Worm (Caenorhabditis elegans) whole organism, L3 larva: ENCODE data around the gene mtm-9.

Experiments
- R02D3.7 ChIP-seq: fragments of 150-350 bp; optimal IDR thresholded peaks from 2 replicates; lab custom pipeline; 2014; ENCODE audit warnings: missing biosample characterization, missing genetic modification characterization
- ZK546.5 ChIP-seq: sonication (generic microtip); optimal IDR thresholded peaks from 2 replicates; lab custom pipeline; 2017; ENCODE audit warnings: missing biosample characterization, missing genetic modification characterization
- aly-2 ChIP-seq: fragments of 150-350 bp; optimal IDR thresholded peaks from 2 replicates; lab custom pipeline; 2014; ENCODE audit warnings: missing biosample characterization, missing genetic modification characterization
- ama-1 ChIP-seq: fragments of 150-350 bp; optimal IDR thresholded peaks from 2 replicates; lab custom pipeline; 2018
- ceh-28 ChIP-seq: fragments of 150-350 bp; optimal IDR thresholded peaks from 2 replicates; lab custom pipeline; 2014; ENCODE audit warnings: missing biosample characterization, missing genetic modification reagents, missing genetic modification characterization
- ceh-82 ChIP-seq: fragments of 150-350 bp; optimal IDR thresholded peaks from 2 replicates; lab custom pipeline; 2014; ENCODE audit warnings: missing biosample characterization, missing genetic modification characterization
- ceh-9 ChIP-seq: sonication (generic microtip); optimal IDR thresholded peaks from 2 replicates; lab custom pipeline; 2018; ENCODE audit warnings: missing biosample characterization, missing genetic modification characterization
- daf-12 ChIP-seq: fragments of 150-350 bp; optimal IDR thresholded peaks from 2 replicates; lab custom pipeline; 2014; ENCODE audit warnings: missing biosample characterization, missing genetic modification reagents, missing genetic modification characterization
- egl-27 ChIP-seq: sonication (generic microtip); optimal IDR thresholded peaks from 4 replicates; lab custom pipeline; 2017; ENCODE audit warnings: missing biosample characterization, missing genetic modification reagents, missing genetic modification characterization
- egl-5 ChIP-seq: fragments of 150-350 bp; optimal IDR thresholded peaks from 2 replicates; lab custom pipeline; 2017; ENCODE audit warnings: missing biosample characterization, missing genetic modification reagents, missing genetic modification characterization, inconsistent platforms
- elt-2 ChIP-seq: sonication (generic microtip); optimal IDR thresholded peaks from 2 replicates; lab custom pipeline; 2016; ENCODE audit warnings: missing genetic modification reagents, mild to moderate bottlenecking, missing genetic modification characterization, missing compliant biosample characterization
- eor-1 ChIP-seq, 2 experiments: fragments of 150-350 bp; optimal IDR thresholded peaks; 2 replicates each; lab custom pipeline; 2014 to 2018; ENCODE audit warnings: missing biosample characterization in 2 of 2, missing genetic modification characterization in 2 of 2
- fkh-10 ChIP-seq: sonication (generic microtip); optimal IDR thresholded peaks from 2 replicates; lab custom pipeline; 2017; ENCODE audit warnings: missing biosample characterization, missing genetic modification reagents, missing genetic modification characterization
- fos-1 ChIP-seq: fragments of 150-350 bp; optimal IDR thresholded peaks from 2 replicates; lab custom pipeline; 2014; ENCODE audit warnings: missing biosample characterization, missing genetic modification characterization
- jun-1 ChIP-seq: fragments of 150-350 bp; optimal IDR thresholded peaks from 2 replicates; lab custom pipeline; 2014; ENCODE audit warnings: missing biosample characterization, missing genetic modification reagents, missing genetic modification characterization
- lin-15B ChIP-seq: fragments of 150-350 bp; optimal IDR thresholded peaks from 2 replicates; lab custom pipeline; 2014; ENCODE audit warnings: missing biosample characterization, missing genetic modification characterization
- lin-39 ChIP-seq: fragments of 150-350 bp; optimal IDR thresholded peaks from 2 replicates; lab custom pipeline; 2018; ENCODE audit warnings: missing biosample characterization, missing genetic modification reagents, missing genetic modification characterization
- lsy-12 ChIP-seq: sonication (generic microtip); optimal IDR thresholded peaks from 2 replicates; lab custom pipeline; 2016; ENCODE audit warnings: mild to moderate bottlenecking, missing genetic modification characterization, missing compliant biosample characterization
- mdl-1 ChIP-seq: fragments of 150-350 bp; optimal IDR thresholded peaks from 2 replicates; lab custom pipeline; 2014; ENCODE audit warnings: missing biosample characterization, missing genetic modification characterization
- mml-1 ChIP-seq: fragments of 150-350 bp; sonication (generic microtip); optimal IDR thresholded peaks from 3 replicates; lab custom pipeline; 2014; ENCODE audit warnings: missing biosample characterization, missing genetic modification characterization
- nhr-11 ChIP-seq: fragments of 150-350 bp; optimal IDR thresholded peaks from 2 replicates; lab custom pipeline; 2014; ENCODE audit warnings: missing biosample characterization, missing genetic modification characterization
- nhr-12 ChIP-seq: fragments of 150-350 bp; optimal IDR thresholded peaks from 2 replicates; lab custom pipeline; 2014; ENCODE audit warnings: missing biosample characterization, missing genetic modification characterization
- nhr-23 ChIP-seq: fragments of 150-350 bp; optimal IDR thresholded peaks from 2 replicates; lab custom pipeline; 2014; ENCODE audit warnings: missing biosample characterization, missing genetic modification reagents, missing genetic modification characterization
- nhr-237 ChIP-seq: fragments of 150-350 bp; optimal IDR thresholded peaks from 2 replicates; lab custom pipeline; 2014; ENCODE audit warnings: missing biosample characterization, missing genetic modification characterization
- nhr-25 ChIP-seq: sonication (generic microtip); optimal IDR thresholded peaks from 2 replicates; lab custom pipeline; 2017; ENCODE audit warnings: missing biosample characterization, missing genetic modification characterization
- nhr-67 ChIP-seq: fragments of 150-350 bp; optimal IDR thresholded peaks from 2 replicates; lab custom pipeline; 2014; ENCODE audit warnings: missing biosample characterization, missing genetic modification characterization
- nhr-76 ChIP-seq: fragments of 150-350 bp; sonication (generic microtip); optimal IDR thresholded peaks from 5 replicates; lab custom pipeline; 2014; ENCODE audit warnings: missing biosample characterization, missing genetic modification characterization
- nhr-77 ChIP-seq: fragments of 150-350 bp; optimal IDR thresholded peaks from 2 replicates; lab custom pipeline; 2014; ENCODE audit warnings: missing biosample characterization, missing genetic modification characterization
- pha-4 ChIP-seq: fragments of 150-350 bp; optimal IDR thresholded peaks from 2 replicates; lab custom pipeline; 2014; ENCODE audit warnings: missing biosample characterization, missing genetic modification reagents, missing genetic modification characterization
- pqm-1 ChIP-seq: fragments of 150-350 bp; optimal IDR thresholded peaks from 2 replicates; lab custom pipeline; 2017; ENCODE audit warnings: missing biosample characterization, missing genetic modification characterization, inconsistent platforms
- skn-1 ChIP-seq: fragments of 150-350 bp; optimal IDR thresholded peaks from 2 replicates; lab custom pipeline; 2014; ENCODE audit warnings: missing biosample characterization, missing genetic modification characterization
- snpc-4 ChIP-seq: fragments of 150-350 bp; optimal IDR thresholded peaks from 2 replicates; lab custom pipeline; 2014; ENCODE audit warnings: missing biosample characterization, missing genetic modification characterization
- tbx-2 ChIP-seq: sonication (generic microtip); optimal IDR thresholded peaks from 2 replicates; lab custom pipeline; 2016; ENCODE audit warnings: mild to moderate bottlenecking, missing genetic modification characterization, missing compliant biosample characterization
- unc-39 ChIP-seq: sonication (generic microtip); optimal IDR thresholded peaks from 4 replicates; lab custom pipeline; 2017; ENCODE audit warnings: missing biosample characterization, missing genetic modification characterization
- unc-62 ChIP-seq: fragments of 150-350 bp; sonication (generic microtip); optimal IDR thresholded peaks from 4 replicates; lab custom pipeline; 2014; ENCODE audit warnings: missing biosample characterization, missing genetic modification reagents, missing genetic modification characterization
- zag-1 ChIP-seq: fragments of 150-350 bp; optimal IDR thresholded peaks from 2 replicates; lab custom pipeline; 2014; ENCODE audit warnings: missing biosample characterization, missing genetic modification characterization
- ztf-4 ChIP-seq: fragments of 150-350 bp; optimal IDR thresholded peaks from 2 replicates; lab custom pipeline; 2014; ENCODE audit warnings: missing biosample characterization, missing genetic modification characterization

Gene mtm-9

ce11 chrV:3773618-3774017, 30.2 kb downstream of the mtm-9 start:
- TF ChIP-seq nhr-76 (tag; lab: Kevin White, UChicago) (no peak), nhr-77 (no peak), ztf-4 (tag; lab: Kevin White, UChicago) (no peak), nhr-23 (no peak), nhr-12 (tag; lab: Kevin White, UChicago) (no peak), eor-1 (tag; optimal IDR thresholded peaks at IDR 0.05; lab: Kevin White, UChicago) (no peak), fos-1 (tag; lab: Kevin White, UChicago) (no peak), jun-1 (tag; lab: Kevin White, UChicago) (no peak), fkh-10 (GFP tag; lab: Kevin White, UChicago) (no peak), nhr-25 (tag; lab: Kevin White, UChicago) (no peak), mdl-1 (no peak), pqm-1 (tag; lab: Kevin White, UChicago) (no peak), pha-4 (tag; lab: Kevin White, UChicago) (no peak), ceh-28 (tag; lab: Kevin White, UChicago) (no peak), egl-27 (tag; lab: Kevin White, UChicago) (no peak), lin-39 (no peak), unc-39 (tag; lab: Kevin White, UChicago) (no peak), ZK546.5 (tag; lab: Kevin White, UChicago) (no peak), tbx-2 (tag; lab: Kevin White, UChicago) (no peak), ceh-9 (no peak)

DNA sequence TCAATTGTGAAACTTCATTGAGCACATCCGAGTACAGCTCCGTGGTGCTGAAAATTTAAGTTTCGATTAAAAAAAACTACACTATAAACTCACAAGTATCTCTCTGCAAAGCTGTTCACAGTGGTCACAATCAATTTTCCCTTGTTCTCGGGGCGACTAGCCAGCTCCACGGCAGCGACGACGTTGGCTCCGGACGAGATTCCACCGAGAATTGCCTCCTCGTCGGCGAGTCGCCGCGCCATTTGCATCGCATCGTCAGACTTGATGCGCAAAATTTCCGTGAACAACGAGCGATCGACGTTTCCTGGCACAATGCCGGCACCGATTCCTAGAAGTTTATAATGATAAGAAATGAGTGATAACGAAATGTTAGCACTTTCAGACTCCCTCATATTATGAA, 31.3 kb downstream of the mtm-9 start:
- peak; percentile 19 for TF ChIP-seq elt-2
- no peak for TF ChIP-seq nhr-12 (tag; lab: Kevin White, UChicago)
- TF ChIP-seq nhr-237 (tag; lab: Kevin White, UChicago): no peak
- no peak for TF ChIP-seq R02D3.7 (tag; lab: Kevin White, UChicago)
- no peak for TF ChIP-seq mml-1 (tag; lab: Kevin White, UChicago)
- TF ChIP-seq ceh-9: no peak
- TF ChIP-seq skn-1: no peak
- no peak for TF ChIP-seq snpc-4 (tag; lab: Kevin White, UChicago)
- no peak for TF ChIP-seq nhr-11 (tag; lab: Kevin White, UChicago)
- no peak for TF ChIP-seq daf-12 (tag; lab: Kevin White, UChicago)
- no peak for TF ChIP-seq nhr-67 (tag; lab: Kevin White, UChicago)
- TF ChIP-seq fkh-10 (GFP tag; lab: Kevin White, UChicago): no peak
- TF ChIP-seq ceh-82 (tag; lab: Kevin White, UChicago): no peak
- TF ChIP-seq pha-4 (tag; lab: Kevin White, UChicago): no peak
- peak; percentile 14 for TF ChIP-seq pqm-1 (tag; lab: Kevin White, UChicago)
- no peak for TF ChIP-seq zag-1
- no peak for TF ChIP-seq tbx-2 (tag; lab: Kevin White, UChicago)
- TF ChIP-seq egl-5 (tag; lab: Kevin White, UChicago): no peak
- no peak for TF ChIP-seq ZK546.5 (tag; lab: Kevin White, UChicago)
- TF ChIP-seq ama-1 (lab: Kevin White, UChicago): peak; percentile 78
- TF ChIP-seq mdl-1: no peak
- TF ChIP-seq jun-1 (tag; lab: Kevin White, UChicago): no peak

DNA sequence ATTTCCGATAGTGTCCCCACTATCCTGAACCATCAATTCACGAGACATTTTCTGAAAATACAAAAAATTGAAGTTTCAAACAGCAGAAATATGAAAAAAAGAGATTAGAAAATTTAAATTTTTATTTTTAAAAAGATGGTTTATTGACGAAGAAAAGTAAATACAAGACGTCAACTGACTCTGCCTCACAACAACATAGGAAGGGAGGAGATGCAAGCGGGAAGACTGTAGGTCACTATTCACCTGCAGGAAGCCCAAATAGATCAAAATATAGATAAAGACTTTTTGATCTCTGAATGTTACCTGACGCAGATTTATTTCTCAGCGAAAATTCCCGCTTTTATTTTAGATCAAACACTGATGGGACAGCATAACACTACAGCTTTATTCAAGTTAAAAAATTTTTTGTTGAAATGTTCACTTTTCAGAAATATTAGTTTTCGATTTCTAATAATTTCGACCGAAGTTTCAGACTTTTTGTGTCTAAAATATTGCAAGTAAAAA, 32.8 kb downstream of the mtm-9 start, which contains the start of gene cysl-3:
cysl-3 (minus strand) TSS at position 51 of the 504 bp plus-strand sequence.
- TF ChIP-seq ceh-28 (tag; lab: Kevin White, UChicago) (no peak), lin-39 (no peak), ceh-82 (tag; lab: Kevin White, UChicago) (no peak), snpc-4 (tag; lab: Kevin White, UChicago) (no peak), fos-1 (tag; lab: Kevin White, UChicago) (no peak), aly-2 (tag; lab: Kevin White, UChicago) (no peak), ceh-9 (no peak), lsy-12 (no peak), nhr-25 (tag; lab: Kevin White, UChicago) (no peak), mdl-1 (no peak), nhr-11 (tag; lab: Kevin White, UChicago) (no peak), nhr-67 (tag; lab: Kevin White, UChicago) (no peak), nhr-77 (no peak), lin-15B (tag; lab: Kevin White, UChicago) (no peak), eor-1 (tag; optimal IDR thresholded peaks at IDR 0.05; lab: Kevin White, UChicago) (no peak), ztf-4 (tag; lab: Kevin White, UChicago) (no peak), mml-1 (tag; lab: Kevin White, UChicago) (no peak), unc-62 (GFP tag; lab: Kevin White, UChicago) (no peak), pqm-1 (tag; lab: Kevin White, UChicago) (no peak), egl-27 (tag; lab: Kevin White, UChicago) (no peak)
- TF ChIP-seq, all 47 proteins: peak for 0
